Fruit fly (Drosophila melanogaster): ENCODE data around the gene CG14298.
A peak's percentile ranks its signal among the peaks of the same experiment; 100 is the strongest.

The CG14298 gene

DNA sequence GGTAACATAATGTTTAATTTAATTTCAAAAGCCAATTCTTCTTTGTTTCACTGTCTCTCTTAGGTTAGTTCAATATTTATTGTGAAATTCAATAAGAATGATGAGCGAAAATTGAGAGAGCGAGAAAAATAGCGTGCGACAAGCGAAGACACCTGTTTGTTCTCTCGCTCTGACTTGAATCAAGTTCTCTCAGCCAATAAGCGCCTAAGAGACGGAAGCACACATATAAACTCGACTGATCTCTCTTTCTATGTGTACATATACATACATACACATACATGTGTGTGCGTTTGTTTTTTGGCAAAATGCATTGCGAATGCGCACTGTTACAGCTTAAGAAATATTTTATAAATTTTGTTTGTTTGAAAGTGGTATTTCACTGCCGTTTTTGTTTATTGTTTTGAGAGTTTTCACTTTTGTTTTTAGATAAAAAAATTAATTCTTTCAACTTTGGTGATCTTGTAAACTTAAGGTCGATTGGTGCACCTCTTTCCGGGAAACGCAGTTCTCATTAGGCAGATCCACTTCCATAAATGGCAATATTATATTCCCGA is 48.0 kb downstream of the CG14298 start (continued):
- TF ChIP-seq Abd-B (GFP tag; optimal IDR thresholded peaks at IDR 0.05): no peak
- TF ChIP-seq CG15696 (tag; optimal IDR thresholded peaks at IDR 0.05): no peak
- no peak for TF ChIP-seq Ravus (GFP tag; IDR thresholded peaks at IDR 0.05)
- peak; percentile 84 for TF ChIP-seq kah (GFP tag; optimal IDR thresholded peaks at IDR 0.05)
- TF ChIP-seq cg (GFP tag; optimal IDR thresholded peaks at IDR 0.05): peak; percentile 78
- TF ChIP-seq CG33557 (GFP tag; optimal IDR thresholded peaks at IDR 0.05): peak; percentile 11
- TF ChIP-seq CG6765 (GFP tag; optimal IDR thresholded peaks at IDR 0.05): no peak
- TF ChIP-seq Deaf1 (tag; optimal IDR thresholded peaks at IDR 0.05): no peak
- TF ChIP-seq CG6254 (GFP tag; optimal IDR thresholded peaks at IDR 0.05): peak; percentile 16
- no peak for TF ChIP-seq Neu2 (GFP tag; optimal IDR thresholded peaks at IDR 0.05; ENCODE audit: borderline replicate concordance)
- no peak for TF ChIP-seq Fer3 (tag; optimal IDR thresholded peaks at IDR 0.05)
- no peak for TF ChIP-seq dati (GFP tag; IDR thresholded peaks at IDR 0.05)
- no peak for TF ChIP-seq CG7928 (GFP tag; optimal IDR thresholded peaks at IDR 0.05)
- TF ChIP-seq sens (GFP tag): peak; percentile 55
- no peak for TF ChIP-seq chif (GFP tag; optimal IDR thresholded peaks at IDR 0.05)
- no peak for TF ChIP-seq CG13624 (GFP tag; optimal IDR thresholded peaks at IDR 0.05)
- TF ChIP-seq CG30431 (GFP tag; optimal IDR thresholded peaks at IDR 0.05): no peak
- TF ChIP-seq dm (GFP tag; optimal IDR thresholded peaks at IDR 0.05): no peak
- no peak for TF ChIP-seq cad (GFP tag; optimal IDR thresholded peaks at IDR 0.05)
- TF ChIP-seq vfl (GFP tag; optimal IDR thresholded peaks at IDR 0.05): no peak
- TF ChIP-seq bab2 (GFP tag; optimal IDR thresholded peaks at IDR 0.05): no peak
- TF ChIP-seq CG9876 (GFP tag; optimal IDR thresholded peaks at IDR 0.05): no peak
- TF ChIP-seq danr (GFP tag; IDR thresholded peaks at IDR 0.05): no peak
- TF ChIP-seq CG13424 (tag; optimal IDR thresholded peaks at IDR 0.05): no peak
- TF ChIP-seq crc (GFP tag; optimal IDR thresholded peaks at IDR 0.05): no peak
- TF ChIP-seq Asciz (GFP tag; optimal IDR thresholded peaks at IDR 0.05): peak; percentile 14
- TF ChIP-seq Gug (GFP tag; IDR thresholded peaks at IDR 0.05): no peak
- TF ChIP-seq sens-2 (GFP tag; IDR thresholded peaks at IDR 0.05): no peak
- TF ChIP-seq CG8089 (GFP tag; optimal IDR thresholded peaks at IDR 0.05): no peak
- TF ChIP-seq caup (GFP tag; optimal IDR thresholded peaks at IDR 0.05; ENCODE audit: severe bottlenecking): no peak
- TF ChIP-seq Sox102F (GFP tag; optimal IDR thresholded peaks at IDR 0.05): no peak
- TF ChIP-seq CG7271 (tag; optimal IDR thresholded peaks at IDR 0.05): no peak
- TF ChIP-seq Hmr (GFP tag; optimal IDR thresholded peaks at IDR 0.05): no peak
- TF ChIP-seq CG3065 (GFP tag; optimal IDR thresholded peaks at IDR 0.05): no peak
- TF ChIP-seq CG7556 (GFP tag; optimal IDR thresholded peaks at IDR 0.05): no peak
- TF ChIP-seq CG6791 (GFP tag; IDR thresholded peaks at IDR 0.05; ENCODE audit: partially characterized antibody): no peak
- TF ChIP-seq sd (tag; optimal IDR thresholded peaks at IDR 0.05): no peak
- no peak for TF ChIP-seq CG6689 (GFP tag; IDR thresholded peaks at IDR 0.05)
- TF ChIP-seq Nf-YA (GFP tag; IDR thresholded peaks at IDR 0.05): peak; percentile 55; the same call in 1 of the 2 replicates
- no peak for TF ChIP-seq crol (GFP tag; IDR thresholded peaks at IDR 0.05)
- no peak for TF ChIP-seq schlank (tag; optimal IDR thresholded peaks at IDR 0.05)
- no peak for TF ChIP-seq CG13894 (tag; optimal IDR thresholded peaks at IDR 0.05)
- no peak for TF ChIP-seq CG5245 (GFP tag; optimal IDR thresholded peaks at IDR 0.05)
- TF ChIP-seq Blimp-1 (GFP tag; optimal IDR thresholded peaks at IDR 0.05): no peak
- TF ChIP-seq Hr51 (GFP tag; optimal IDR thresholded peaks at IDR 0.05): no peak
- no peak for TF ChIP-seq sr (GFP tag; IDR thresholded peaks at IDR 0.05)
- peak in 1 of 2 experiments; percentile 16 for TF ChIP-seq bsh (GFP tag; optimal IDR thresholded peaks at IDR 0.05)
- TF ChIP-seq emc (GFP tag; optimal IDR thresholded peaks at IDR 0.05): no peak
- peak; percentile 58 to 76 for TF ChIP-seq Trl (optimal IDR thresholded peaks at IDR 0.05)
- TF ChIP-seq Trl (GFP tag; optimal IDR thresholded peaks at IDR 0.05): no peak
- TF ChIP-seq CG31365 (tag; optimal IDR thresholded peaks at IDR 0.05): no peak
